Worm (Caenorhabditis elegans): ENCODE data around the gene F20D12.12.

The F20D12.12 gene

ce11 chrIV:7987083-7987482 lies 39.8 kb downstream of the F20D12.12 start, which contains the start of gene mec-17:
TSS of gene mec-17 (minus strand) at chrIV:7987183.
- TF ChIP-seq D1046.2 (GFP tag; IDR thresholded peaks at IDR 0.05): no peak
- no peak for TF ChIP-seq saeg-2 (GFP tag; IDR thresholded peaks at IDR 0.05)
- TF ChIP-seq Y5F2A.4 (GFP tag; optimal IDR thresholded peaks at IDR 0.05): no peak
- no peak for TF ChIP-seq nhr-6 (tag; optimal IDR thresholded peaks at IDR 0.05)
- TF ChIP-seq spr-1 (tag; optimal IDR thresholded peaks at IDR 0.05): no peak
- TF ChIP-seq spr-3 (GFP tag; optimal IDR thresholded peaks at IDR 0.05): no peak
- no peak for TF ChIP-seq daf-8 (GFP tag; IDR thresholded peaks at IDR 0.05)
- TF ChIP-seq ceh-20 (GFP tag; IDR thresholded peaks at IDR 0.05): no peak

- TF ChIP-seq ceh-20 (GFP tag; IDR thresholded peaks at IDR 0.05) (no peak), zag-1 (tag; optimal IDR thresholded peaks at IDR 0.05) (no peak), saeg-2 (GFP tag; IDR thresholded peaks at IDR 0.05) (no peak)
Measured at ce11 chrIV:7988385-7988784, 41.1 kb downstream of the F20D12.12 start, which contains the start of gene col-115. TSS of gene col-115 (plus strand) at chrIV:7988685.

ce11 chrIV:7994715-7995114 lies 47.5 kb downstream of the F20D12.12 start:
- no peak for TF ChIP-seq aha-1 (tag)
- TF ChIP-seq unc-62 (GFP tag; optimal IDR thresholded peaks at IDR 0.05 in 1 of 2): peak in 1 of 2 experiments; percentile 69
- TF ChIP-seq unc-62 (tag; optimal IDR thresholded peaks at IDR 0.05): no peak

Measured in whole organism, L4 larva.